Worm (Caenorhabditis elegans): ENCODE data around the gene bath-28.

Gene bath-28

ce11 chrII:3378275-3378674 is 33.5 kb upstream of the bath-28 start, which contains the start of gene Y49F6C.2:
Y49F6C.2 (plus strand) TSS chrII:3378575.
- TF ChIP-seq skn-1 (tag; optimal IDR thresholded peaks at IDR 0.05), result no peak

- TF ChIP-seq nhr-12 (tag; optimal IDR thresholded peaks at IDR 0.05) (no peak), lin-39 (tag; optimal IDR thresholded peaks at IDR 0.05) (no peak)
Observed at ce11 chrII:3376789-3377188, 32.0 kb upstream of the bath-28 start, which contains the start of gene bath-9. bath-9 (plus strand) TSS chrII:3377089.

- TF ChIP-seq snpc-4 (tag; optimal IDR thresholded peaks at IDR 0.05), result no peak
- no peak for TF ChIP-seq ztf-11 (tag; optimal IDR thresholded peaks at IDR 0.05)
- TF ChIP-seq nhr-28 (tag; optimal IDR thresholded peaks at IDR 0.05), result no peak
- no peak for TF ChIP-seq nhr-67 (tag; optimal IDR thresholded peaks at IDR 0.05)
- no peak for TF ChIP-seq ceh-16 (tag; optimal IDR thresholded peaks at IDR 0.05)
- TF ChIP-seq elt-3 (tag; optimal IDR thresholded peaks at IDR 0.05), result no peak
- TF ChIP-seq fkh-2 (tag; optimal IDR thresholded peaks at IDR 0.05), result no peak
- no peak for TF ChIP-seq elt-1 (tag; optimal IDR thresholded peaks at IDR 0.05)
- no peak for TF ChIP-seq egl-27 (tag; optimal IDR thresholded peaks at IDR 0.05)
- no peak for TF ChIP-seq nhr-23 (tag; optimal IDR thresholded peaks at IDR 0.05)
- TF ChIP-seq nhr-43 (tag; optimal IDR thresholded peaks at IDR 0.05; ENCODE audit: poor library complexity, severe bottlenecking), result no peak
- no peak for TF ChIP-seq unc-62 (GFP tag; optimal IDR thresholded peaks at IDR 0.05)
- TF ChIP-seq elt-2 (tag; optimal IDR thresholded peaks at IDR 0.05), result no peak
- no peak for TF ChIP-seq sea-2 (GFP tag; optimal IDR thresholded peaks at IDR 0.05)
- no peak for TF ChIP-seq mml-1 (tag; optimal IDR thresholded peaks at IDR 0.05)
- TF ChIP-seq nhr-11 (tag; optimal IDR thresholded peaks at IDR 0.05), result no peak
- no peak for TF ChIP-seq tbx-2 (tag; optimal IDR thresholded peaks at IDR 0.05)
- no peak for TF ChIP-seq nhr-77 (tag; optimal IDR thresholded peaks at IDR 0.05)
- no peak for TF ChIP-seq mdl-1 (tag; optimal IDR thresholded peaks at IDR 0.05)
- no peak for TF ChIP-seq ZK546.5 (tag; optimal IDR thresholded peaks at IDR 0.05)
Observed at ce11 chrII:3375302-3375701, 30.5 kb upstream of the bath-28 start.

- TF ChIP-seq ztf-4 (tag; optimal IDR thresholded peaks at IDR 0.05), result no peak
- TF ChIP-seq nhr-28 (tag; optimal IDR thresholded peaks at IDR 0.05), result no peak
- TF ChIP-seq pqm-1 (tag; optimal IDR thresholded peaks at IDR 0.05), result no peak
- no peak for TF ChIP-seq tbx-2 (tag; optimal IDR thresholded peaks at IDR 0.05)
- no peak for TF ChIP-seq fos-1 (tag; optimal IDR thresholded peaks at IDR 0.05)
- no peak for TF ChIP-seq egl-27 (tag; optimal IDR thresholded peaks at IDR 0.05)
- no peak for TF ChIP-seq elt-1 (tag; optimal IDR thresholded peaks at IDR 0.05)
Observed at ce11 chrII:3374779-3375178, 30.0 kb upstream of the bath-28 start, which contains the start of gene bath-10. bath-10 (plus strand) TSS chrII:3375079.

- no peak for TF ChIP-seq pqm-1 (tag; optimal IDR thresholded peaks at IDR 0.05)
- TF ChIP-seq nhr-23 (tag; optimal IDR thresholded peaks at IDR 0.05), result no peak
- no peak for TF ChIP-seq lin-15B (tag; optimal IDR thresholded peaks at IDR 0.05)
- TF ChIP-seq fkh-2 (tag; optimal IDR thresholded peaks at IDR 0.05), result no peak
- TF ChIP-seq egl-5 (tag; optimal IDR thresholded peaks at IDR 0.05), result no peak
- no peak for TF ChIP-seq nhr-25 (tag; optimal IDR thresholded peaks at IDR 0.05)
- TF ChIP-seq ceh-28 (tag; optimal IDR thresholded peaks at IDR 0.05), result peak; percentile 6
- peak; percentile 7 for TF ChIP-seq sea-2 (GFP tag; optimal IDR thresholded peaks at IDR 0.05)
- no peak for TF ChIP-seq elt-2 (tag; optimal IDR thresholded peaks at IDR 0.05)
Observed at ce11 chrII:3373875-3374274, 29.1 kb upstream of the bath-28 start.

ce11 chrII:3371010-3371409 is 26.2 kb upstream of the bath-28 start, which contains the start of gene bath-23:
bath-23 (plus strand) TSS chrII:3371310.
- TF ChIP-seq egl-5 (tag; optimal IDR thresholded peaks at IDR 0.05) (no peak), elt-1 (tag; optimal IDR thresholded peaks at IDR 0.05) (no peak), lin-39 (tag; optimal IDR thresholded peaks at IDR 0.05) (no peak), elt-3 (tag; optimal IDR thresholded peaks at IDR 0.05) (no peak), pha-4 (tag; optimal IDR thresholded peaks at IDR 0.05) (no peak), tbx-2 (tag; optimal IDR thresholded peaks at IDR 0.05) (no peak)

ce11 chrII:3370061-3370460 is 25.3 kb upstream of the bath-28 start, which contains the start of gene Y49F6C.8:
Y49F6C.8 (minus strand) TSS chrII:3370111.
- TF ChIP-seq lsy-12 (tag; optimal IDR thresholded peaks at IDR 0.05) (no peak), nfya-1 (tag; optimal IDR thresholded peaks at IDR 0.05; ENCODE audit: insufficient read depth) (peak; percentile 96)

Measured in whole organism, L3 larva.